Worm (Caenorhabditis elegans) whole organism, L4 larva: ENCODE measurements around the gene gon-4.

Experiments
- F37D6.2 ChIP-seq: sonication (generic microtip); optimal IDR thresholded peaks from 2 replicates; lab custom pipeline; 2016; ENCODE audit warnings: mild to moderate bottlenecking, missing genetic modification characterization, missing compliant biosample characterization
- F44E2.7 ChIP-seq: fragments of 200-800 bp; sonication (Bioruptor generic); IDR thresholded peaks from 2 replicates; pipeline ENCODE4 v2.1.2; 2022; ENCODE audit warnings: missing genetic modification characterization, missing compliant biosample characterization
- F49E8.2 ChIP-seq: sonication (generic microtip); optimal IDR thresholded peaks from 2 replicates; lab custom pipeline; 2016; ENCODE audit warnings: missing compliant biosample characterization, mild to moderate bottlenecking, missing genetic modification characterization, borderline replicate concordance
- Y5F2A.4 ChIP-seq: fragments of 200-800 bp; sonication (Bioruptor generic); optimal IDR thresholded peaks from 2 replicates; lab custom pipeline; 2018; ENCODE audit warnings: mild to moderate bottlenecking, missing genetic modification characterization, missing compliant biosample characterization
- aha-1 ChIP-seq: fragments of 150-350 bp; peaks from one replicate; lab custom pipeline; 2014; ENCODE audit warnings: missing biosample characterization, missing genetic modification characterization
- arid-1 ChIP-seq: fragments of 200-800 bp; sonication (Bioruptor generic); conservative IDR thresholded peaks from 2 replicates; pipeline ENCODE4 v1.3.6; 2022; ENCODE audit warnings: missing genetic modification reagents, missing genetic modification characterization, missing compliant biosample characterization
- ceh-32 ChIP-seq: sonication (generic microtip); optimal IDR thresholded peaks from 2 replicates; lab custom pipeline; 2016; ENCODE audit warnings: mild to moderate bottlenecking, missing genetic modification characterization, missing compliant biosample characterization; ENCODE audit not compliant: poor library complexity
- ceh-44 ChIP-seq: fragments of 200-800 bp; sonication (Bioruptor generic); IDR thresholded peaks from 2 replicates; pipeline ENCODE4 v1.3.6; 2022; ENCODE audit warnings: missing genetic modification reagents, missing genetic modification characterization, missing compliant biosample characterization
- ceh-62 ChIP-seq: sonication (generic microtip); optimal IDR thresholded peaks from 2 replicates; lab custom pipeline; 2017; ENCODE audit warnings: missing biosample characterization, missing genetic modification characterization
- daf-12 ChIP-seq: fragments of 150-350 bp; optimal IDR thresholded peaks from 2 replicates; lab custom pipeline; 2014; ENCODE audit warnings: missing biosample characterization, missing genetic modification reagents, missing genetic modification characterization
- daf-8 ChIP-seq: fragments of 200-800 bp; sonication (Bioruptor generic); IDR thresholded peaks from 2 replicates; pipeline ENCODE4 v1.3.6; 2022; ENCODE audit warnings: missing genetic modification characterization, missing compliant biosample characterization
- dmd-6 ChIP-seq: fragments of 200-800 bp; sonication (Bioruptor generic); IDR thresholded peaks from 2 replicates; pipeline ENCODE4 v1.3.6; 2022; ENCODE audit warnings: missing genetic modification reagents, missing genetic modification characterization, missing compliant biosample characterization
- dmd-8 ChIP-seq: fragments of 200-800 bp; sonication (Bioruptor generic); IDR thresholded peaks from 2 replicates; pipeline ENCODE4 v1.3.6; 2022; ENCODE audit warnings: missing genetic modification characterization, missing compliant biosample characterization
- dve-1 ChIP-seq: sonication (generic microtip); optimal IDR thresholded peaks from 2 replicates; lab custom pipeline; 2017; ENCODE audit warnings: antibody characterized with exemption, mild to moderate bottlenecking, missing genetic modification characterization, missing compliant biosample characterization; ENCODE audit not compliant: insufficient read depth
- egl-27 ChIP-seq: sonication (generic microtip); optimal IDR thresholded peaks from 3 replicates; lab custom pipeline; 2017; ENCODE audit warnings: missing biosample characterization, missing genetic modification reagents, missing genetic modification characterization
- fkh-10 ChIP-seq: fragments of 150-350 bp; optimal IDR thresholded peaks from 2 replicates; lab custom pipeline; 2014; ENCODE audit warnings: missing biosample characterization, missing genetic modification reagents, missing genetic modification characterization
- gei-8 ChIP-seq: fragments of 200-800 bp; sonication (Bioruptor generic); optimal IDR thresholded peaks from 2 replicates; lab custom pipeline; 2018; ENCODE audit warnings: mild to moderate bottlenecking, missing genetic modification characterization, missing compliant biosample characterization
- hmg-1.1 ChIP-seq: fragments of 200-800 bp; sonication (Bioruptor generic); IDR thresholded peaks from 2 replicates; pipeline ENCODE4 v1.3.6; 2022; ENCODE audit warnings: missing genetic modification reagents, missing genetic modification characterization, missing compliant biosample characterization
- lin-29 ChIP-seq: fragments of 200-800 bp; sonication (Bioruptor generic); IDR thresholded peaks from 2 replicates; pipeline ENCODE4 v1.3.6; 2022; ENCODE audit warnings: missing genetic modification reagents, missing genetic modification characterization, missing compliant biosample characterization
- lin-38 ChIP-seq: fragments of 200-800 bp; sonication (Bioruptor generic); IDR thresholded peaks from 2 replicates; pipeline ENCODE4 v1.3.6; 2022; ENCODE audit warnings: missing genetic modification reagents, missing genetic modification characterization, missing compliant biosample characterization
- lin-39 ChIP-seq: fragments of 150-350 bp; optimal IDR thresholded peaks from 2 replicates; lab custom pipeline; 2014; ENCODE audit warnings: missing biosample characterization, missing genetic modification reagents, missing genetic modification characterization
- lsy-2 ChIP-seq, 2 experiments: fragments of 150-350 bp in 1 of 2; sonication (generic microtip) in 1 of 2; optimal IDR thresholded peaks; 2 replicates each; lab custom pipeline; 2014 to 2017; ENCODE audit warnings: missing biosample characterization in 2 of 2, missing genetic modification characterization in 2 of 2
- madf-9 ChIP-seq: fragments of 200-800 bp; sonication (Bioruptor generic); conservative IDR thresholded peaks from 2 replicates; pipeline ENCODE4 v1.3.6; 2022; ENCODE audit warnings: missing genetic modification reagents, missing genetic modification characterization, missing compliant biosample characterization
- mdl-1 ChIP-seq, 2 experiments: fragments of 150-350 bp in 1 of 2; sonication (generic microtip) in 1 of 2; optimal IDR thresholded peaks; 2 replicates each; lab custom pipeline; 2014 to 2017; ENCODE audit warnings: missing biosample characterization in 2 of 2, missing genetic modification characterization in 2 of 2
- mes-2 ChIP-seq: sonication (generic microtip); optimal IDR thresholded peaks from 2 replicates; lab custom pipeline; 2016; ENCODE audit warnings: missing genotype, mild to moderate bottlenecking, missing genetic modification characterization, missing compliant biosample characterization; ENCODE audit not compliant: poor library complexity, severe bottlenecking
- nhr-111 ChIP-seq: fragments of 200-800 bp; sonication (Bioruptor generic); optimal IDR thresholded peaks from 2 replicates; lab custom pipeline; 2018; ENCODE audit warnings: mild to moderate bottlenecking, missing genetic modification characterization, missing compliant biosample characterization
- nhr-28 ChIP-seq: fragments of 150-350 bp; optimal IDR thresholded peaks from 2 replicates; lab custom pipeline; 2014; ENCODE audit warnings: missing biosample characterization, missing genetic modification characterization
- nhr-48 ChIP-seq: sonication (generic microtip); optimal IDR thresholded peaks from 2 replicates; lab custom pipeline; 2016; ENCODE audit warnings: mild to moderate bottlenecking, missing genetic modification characterization, missing compliant biosample characterization
- nhr-76 ChIP-seq: fragments of 150-350 bp; optimal IDR thresholded peaks from 2 replicates; lab custom pipeline; 2014; ENCODE audit warnings: missing biosample characterization, missing genetic modification characterization
- nhr-77 ChIP-seq: fragments of 150-350 bp; optimal IDR thresholded peaks from 2 replicates; lab custom pipeline; 2014; ENCODE audit warnings: missing biosample characterization, missing genetic modification characterization
- pqm-1 ChIP-seq: sonication (generic microtip); optimal IDR thresholded peaks from 2 replicates; lab custom pipeline; 2017; ENCODE audit warnings: missing biosample characterization, missing genetic modification characterization
- spr-1 ChIP-seq: sonication (generic microtip); optimal IDR thresholded peaks from 2 replicates; lab custom pipeline; 2016; ENCODE audit warnings: mild to moderate bottlenecking, missing genetic modification characterization, missing compliant biosample characterization
- tra-1 ChIP-seq: fragments of 200-800 bp; sonication (Bioruptor generic); IDR thresholded peaks from 2 replicates; pipeline ENCODE4 v1.3.6; 2022; ENCODE audit warnings: missing genetic modification reagents, missing genetic modification characterization, missing compliant biosample characterization
- unc-39 ChIP-seq: sonication (generic microtip); optimal IDR thresholded peaks from 2 replicates; lab custom pipeline; 2017; ENCODE audit warnings: missing biosample characterization, missing genetic modification characterization
- unc-62 ChIP-seq, 3 experiments: fragments of 150-350 bp in 1 of 3; sonication (generic microtip); optimal IDR thresholded peaks in 2 of 3; peaks in 1 of 3; 1 replicate in 1 of 3; 2 replicates in 2 of 3; lab custom pipeline; 2014 to 2017; ENCODE audit warnings: missing biosample characterization in 3 of 3, missing genetic modification characterization in 3 of 3, missing genetic modification reagents in 3 of 3, missing genotype in 1 of 3

gon-4 gene

DNA sequence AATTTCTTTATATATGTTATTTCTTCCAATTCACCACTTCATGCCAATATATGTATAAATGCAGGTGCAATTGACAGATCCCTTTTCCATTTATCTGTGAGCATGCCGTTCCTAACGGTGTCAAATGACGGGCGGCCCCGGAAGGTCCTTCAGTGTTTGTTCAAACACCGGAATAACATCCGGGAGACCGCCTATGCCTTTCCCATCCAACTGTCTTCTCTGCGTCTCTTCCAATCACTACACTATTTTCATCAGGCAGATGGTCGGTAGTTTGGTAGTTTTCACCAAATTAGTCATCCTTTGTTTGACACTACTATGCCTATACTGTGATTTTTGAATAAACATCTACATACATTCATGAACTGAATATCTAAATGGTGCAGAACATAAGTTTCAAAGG lies 7.0 kb upstream of the gon-4 start:
- TF ChIP-seq dmd-8 (GFP tag; lab: Robert Waterston, UW) (no peak), lin-39 (tag; lab: Kevin White, UChicago) (no peak), gei-8 (GFP tag; lab: Kevin White, UChicago) (no peak), arid-1 (no peak), nhr-28 (tag; lab: Kevin White, UChicago) (no peak), dve-1 (tag; lab: Kevin White, UChicago) (no peak), egl-27 (tag; lab: Kevin White, UChicago) (no peak), Y5F2A.4 (GFP tag; lab: Kevin White, UChicago) (no peak), nhr-77 (no peak), daf-8 (GFP tag; lab: Robert Waterston, UW) (no peak), ceh-32 (tag; lab: Kevin White, UChicago) (no peak), nhr-111 (GFP tag; lab: Kevin White, UChicago) (no peak), lsy-2 (tag; optimal IDR thresholded peaks at IDR 0.05; lab: Kevin White, UChicago) (no peak), F37D6.2 (tag; lab: Kevin White, UChicago) (no peak)
- TF ChIP-seq, all 104 proteins: peak for 0

ce11 chrIV:10191498-10191897 lies 6.1 kb upstream of the gon-4 start:
- TF ChIP-seq aha-1 (tag; lab: Kevin White, UChicago) (no peak), fkh-10 (peak; percentile 55), unc-62 (GFP tag; optimal IDR thresholded peaks at IDR 0.05 in 1 of 2; lab: Kevin White, UChicago) (peak in 1 of 2 experiments; percentile 88), unc-62 (tag; optimal IDR thresholded peaks at IDR 0.05; lab: Kevin White, UChicago) (no peak)
- TF ChIP-seq, all 104 proteins: peak for 2

DNA sequence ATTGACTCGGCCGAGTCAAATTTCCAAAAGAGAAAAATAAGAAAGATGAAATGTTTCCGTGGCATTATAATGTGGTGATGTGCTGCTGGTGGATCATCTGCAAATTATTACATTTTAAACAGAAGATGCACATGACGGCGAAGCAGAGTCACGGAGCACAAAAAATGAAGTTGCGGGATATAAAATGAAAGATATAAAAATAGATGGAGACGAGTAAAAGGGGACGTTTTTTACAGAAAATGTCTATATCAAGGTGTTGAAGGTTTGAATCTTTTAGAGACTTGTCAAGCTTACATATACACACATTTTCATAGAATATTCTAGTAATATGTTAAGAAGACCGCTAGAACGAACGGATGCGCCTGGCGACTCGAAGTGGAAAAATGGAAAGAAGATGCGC lies 3.3 kb upstream of the gon-4 start, which contains the start of gene ptrg-1:
ptrg-1 (minus strand) TSS at position 101 of the 400 bp plus-strand sequence.
- TF ChIP-seq aha-1 (tag; lab: Kevin White, UChicago), result peak; percentile 3
- TF ChIP-seq daf-12, result no peak

DNA sequence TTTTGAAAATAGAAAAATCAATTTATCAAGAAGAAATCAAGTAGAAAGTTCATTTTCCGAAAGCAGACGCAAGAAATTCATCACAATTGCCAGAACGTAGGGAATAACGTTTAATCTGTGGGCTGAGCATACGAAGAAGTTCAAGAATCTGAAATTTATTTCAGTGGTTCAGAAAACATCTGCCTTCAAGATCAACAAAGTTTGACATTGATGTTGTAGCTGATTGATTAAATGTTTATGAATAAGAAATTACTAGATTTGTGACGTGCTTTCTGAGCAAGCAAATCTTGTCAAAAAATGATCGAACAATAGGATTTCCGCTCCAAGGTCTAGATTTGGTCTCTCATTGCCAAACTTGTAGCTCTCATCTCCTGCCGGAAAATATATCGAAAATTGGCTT lies 8.6 kb downstream of the gon-4 start, which contains the start of gene K04D7.6:
K04D7.6 (minus strand) TSS at position 101 of the 400 bp plus-strand sequence.
- TF ChIP-seq F49E8.2 (tag; lab: Kevin White, UChicago) (no peak), tra-1 (GFP tag; lab: Robert Waterston, UW) (no peak), nhr-76 (tag; lab: Kevin White, UChicago) (no peak), nhr-48 (no peak)

DNA sequence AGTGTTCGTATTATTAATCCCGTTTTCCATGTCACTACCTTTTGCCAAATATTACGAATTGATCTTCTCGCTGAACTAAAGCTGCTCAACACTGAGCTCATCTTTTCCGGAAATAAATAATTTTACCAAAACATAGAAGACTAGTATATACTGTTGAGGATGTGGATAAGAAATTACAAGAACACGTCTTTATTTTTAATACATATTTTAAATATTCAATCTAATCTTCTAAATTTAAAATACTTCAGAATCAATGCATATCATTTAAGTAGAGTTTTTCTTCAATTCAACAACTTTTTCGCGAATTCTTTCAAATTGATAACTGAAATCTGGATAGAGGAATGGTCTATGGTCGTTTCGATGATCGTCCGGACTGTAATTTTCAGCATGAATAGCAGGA lies 17.2 kb downstream of the gon-4 start, which contains the start of gene abt-1:
abt-1 (minus strand) TSS at position 101 of the 400 bp plus-strand sequence.
- TF ChIP-seq lin-38 (GFP tag; lab: Robert Waterston, UW), result no peak
- TF ChIP-seq daf-8 (GFP tag; lab: Robert Waterston, UW), result no peak
- TF ChIP-seq madf-9, result no peak
- no peak for TF ChIP-seq lsy-2 (tag; optimal IDR thresholded peaks at IDR 0.05; lab: Kevin White, UChicago)
- TF ChIP-seq ceh-44 (GFP tag; lab: Robert Waterston, UW), result no peak
- TF ChIP-seq mdl-1 (tag; optimal IDR thresholded peaks at IDR 0.05; lab: Kevin White, UChicago), result no peak
- no peak for TF ChIP-seq fkh-10
- no peak for TF ChIP-seq F44E2.7 (GFP tag; lab: Robert Waterston, UW)
- no peak for TF ChIP-seq lin-29 (GFP tag; lab: Robert Waterston, UW)
- TF ChIP-seq spr-1 (tag; lab: Kevin White, UChicago), result no peak
- TF ChIP-seq hmg-1.1 (GFP tag; lab: Robert Waterston, UW), result no peak
- no peak for TF ChIP-seq pqm-1 (tag; lab: Kevin White, UChicago)
- TF ChIP-seq mes-2, result no peak
- no peak for TF ChIP-seq unc-39
- TF ChIP-seq dmd-6 (GFP tag; lab: Robert Waterston, UW), result no peak
- no peak for TF ChIP-seq ceh-62 (tag; lab: Kevin White, UChicago)
- TF ChIP-seq F49E8.2 (tag; lab: Kevin White, UChicago), result no peak
